Worm (Caenorhabditis elegans): Measurements from ENCODE around the gene F41H10.3.

ce11 chrIV:5400609-5401008 lies 31.0 kb downstream of the F41H10.3 start, which contains the start of gene ZK616.1:
- TF ChIP-seq pha-4 (tag; optimal IDR thresholded peaks at IDR 0.05) (no peak), rnt-1 (tag; optimal IDR thresholded peaks at IDR 0.05) (no peak), nhr-232 (tag; optimal IDR thresholded peaks at IDR 0.05) (no peak), dmd-4 (tag; optimal IDR thresholded peaks at IDR 0.05; ENCODE audit: borderline replicate concordance) (no peak), hlh-30 (tag; optimal IDR thresholded peaks at IDR 0.05; ENCODE audit: insufficient read depth) (no peak), ceh-9 (tag; optimal IDR thresholded peaks at IDR 0.05) (no peak), pqm-1 (tag; optimal IDR thresholded peaks at IDR 0.05) (no peak), F13H6.1 (tag; optimal IDR thresholded peaks at IDR 0.05) (no peak), pag-3 (tag; optimal IDR thresholded peaks at IDR 0.05; ENCODE audit: borderline replicate concordance) (no peak), hlh-15 (tag; optimal IDR thresholded peaks at IDR 0.05) (no peak), elt-2 (tag; optimal IDR thresholded peaks at IDR 0.05) (no peak), ets-4 (tag; optimal IDR thresholded peaks at IDR 0.05) (no peak), lin-11 (tag; optimal IDR thresholded peaks at IDR 0.05) (no peak), unc-3 (GFP tag; conservative IDR thresholded peaks at IDR 0.05) (no peak), unc-3 (tag; optimal IDR thresholded peaks at IDR 0.05) (no peak)
